Worm (Caenorhabditis elegans): ENCODE measurements around the gene C29F3.3.

DNA sequence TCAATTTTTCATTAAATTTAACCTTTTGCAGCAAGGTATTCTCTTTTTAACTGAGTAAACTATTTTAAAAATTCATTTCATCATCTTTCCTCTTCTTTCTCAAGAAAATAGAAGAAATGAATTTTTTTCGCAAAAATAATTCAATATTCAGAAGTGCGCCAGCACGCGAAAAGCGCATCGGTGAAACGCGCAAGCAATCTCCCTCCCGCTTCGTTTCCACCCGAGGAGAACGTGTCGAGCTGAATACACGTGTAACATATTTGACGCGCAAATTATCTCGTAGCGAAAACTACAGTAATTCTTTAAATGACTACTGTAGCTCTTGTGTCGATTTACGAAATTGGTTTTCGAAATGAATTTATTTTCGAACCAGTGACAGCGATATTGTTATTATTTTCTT, 44.9 kb upstream of the C29F3.3 start:
- TF ChIP-seq him-1 (tag; optimal IDR thresholded peaks at IDR 0.05) (no peak), dao-5 (tag; optimal IDR thresholded peaks at IDR 0.05) (no peak), W03F9.2 (tag; optimal IDR thresholded peaks at IDR 0.05) (no peak)
